Worm (Caenorhabditis elegans) whole organism, L3 larva: ENCODE measurements around the gene Y53F4A.2.

Experiments
- ZK546.5 ChIP-seq: sonication (generic microtip); optimal IDR thresholded peaks from 2 replicates; lab custom pipeline; 2017; ENCODE audit warnings: missing biosample characterization, missing genetic modification characterization
- aly-2 ChIP-seq: fragments of 150-350 bp; optimal IDR thresholded peaks from 2 replicates; lab custom pipeline; 2014; ENCODE audit warnings: missing biosample characterization, missing genetic modification characterization
- ama-1 ChIP-seq: fragments of 150-350 bp; optimal IDR thresholded peaks from 2 replicates; lab custom pipeline; 2018
- ceh-28 ChIP-seq: fragments of 150-350 bp; optimal IDR thresholded peaks from 2 replicates; lab custom pipeline; 2014; ENCODE audit warnings: missing biosample characterization, missing genetic modification reagents, missing genetic modification characterization
- egl-27 ChIP-seq: sonication (generic microtip); optimal IDR thresholded peaks from 4 replicates; lab custom pipeline; 2017; ENCODE audit warnings: missing biosample characterization, missing genetic modification reagents, missing genetic modification characterization
- egl-5 ChIP-seq: fragments of 150-350 bp; optimal IDR thresholded peaks from 2 replicates; lab custom pipeline; 2017; ENCODE audit warnings: missing biosample characterization, missing genetic modification reagents, missing genetic modification characterization, inconsistent platforms
- elt-1 ChIP-seq: fragments of 150-350 bp; optimal IDR thresholded peaks from 2 replicates; lab custom pipeline; 2014; ENCODE audit warnings: missing biosample characterization, missing genetic modification characterization
- elt-2 ChIP-seq: sonication (generic microtip); optimal IDR thresholded peaks from 2 replicates; lab custom pipeline; 2016; ENCODE audit warnings: missing genetic modification reagents, mild to moderate bottlenecking, missing genetic modification characterization, missing compliant biosample characterization
- elt-3 ChIP-seq, 3 experiments: fragments of 150-350 bp in 1 of 3; sonication (generic microtip) in 2 of 3; optimal IDR thresholded peaks; 2 replicates in 2 of 3; 4 replicates in 1 of 3; lab custom pipeline; 2014 to 2017; ENCODE audit warnings: missing biosample characterization in 3 of 3, missing genetic modification characterization in 3 of 3
- eor-1 ChIP-seq, 2 experiments: fragments of 150-350 bp; optimal IDR thresholded peaks; 2 replicates each; lab custom pipeline; 2014 to 2018; ENCODE audit warnings: missing biosample characterization in 2 of 2, missing genetic modification characterization in 2 of 2
- fkh-10 ChIP-seq: sonication (generic microtip); optimal IDR thresholded peaks from 2 replicates; lab custom pipeline; 2017; ENCODE audit warnings: missing biosample characterization, missing genetic modification reagents, missing genetic modification characterization
- fkh-2 ChIP-seq: fragments of 150-350 bp; optimal IDR thresholded peaks from 2 replicates; lab custom pipeline; 2014; ENCODE audit warnings: missing biosample characterization, missing genetic modification reagents, missing genetic modification characterization
- lin-15B ChIP-seq: fragments of 150-350 bp; optimal IDR thresholded peaks from 2 replicates; lab custom pipeline; 2014; ENCODE audit warnings: missing biosample characterization, missing genetic modification characterization
- mml-1 ChIP-seq: fragments of 150-350 bp; sonication (generic microtip); optimal IDR thresholded peaks from 3 replicates; lab custom pipeline; 2014; ENCODE audit warnings: missing biosample characterization, missing genetic modification characterization
- nfya-1 ChIP-seq: sonication (generic microtip); optimal IDR thresholded peaks from 2 replicates; lab custom pipeline; 2017; ENCODE audit warnings: missing genetic modification characterization, mild to moderate bottlenecking, missing compliant biosample characterization, antibody characterized with exemption, moderate library complexity; ENCODE audit not compliant: insufficient read depth
- nhr-12 ChIP-seq: fragments of 150-350 bp; optimal IDR thresholded peaks from 2 replicates; lab custom pipeline; 2014; ENCODE audit warnings: missing biosample characterization, missing genetic modification characterization
- nhr-23 ChIP-seq: fragments of 150-350 bp; optimal IDR thresholded peaks from 2 replicates; lab custom pipeline; 2014; ENCODE audit warnings: missing biosample characterization, missing genetic modification reagents, missing genetic modification characterization
- nhr-237 ChIP-seq: fragments of 150-350 bp; optimal IDR thresholded peaks from 2 replicates; lab custom pipeline; 2014; ENCODE audit warnings: missing biosample characterization, missing genetic modification characterization
- nhr-25 ChIP-seq: sonication (generic microtip); optimal IDR thresholded peaks from 2 replicates; lab custom pipeline; 2017; ENCODE audit warnings: missing biosample characterization, missing genetic modification characterization
- nhr-28 ChIP-seq: fragments of 150-350 bp; optimal IDR thresholded peaks from 2 replicates; lab custom pipeline; 2014; ENCODE audit warnings: missing biosample characterization, missing genetic modification characterization
- nhr-43 ChIP-seq: sonication (generic microtip); optimal IDR thresholded peaks from 2 replicates; lab custom pipeline; 2016; ENCODE audit warnings: mild to moderate bottlenecking, missing genetic modification characterization, missing compliant biosample characterization; ENCODE audit not compliant: poor library complexity, severe bottlenecking
- nhr-67 ChIP-seq: fragments of 150-350 bp; optimal IDR thresholded peaks from 2 replicates; lab custom pipeline; 2014; ENCODE audit warnings: missing biosample characterization, missing genetic modification characterization
- nhr-76 ChIP-seq: fragments of 150-350 bp; sonication (generic microtip); optimal IDR thresholded peaks from 5 replicates; lab custom pipeline; 2014; ENCODE audit warnings: missing biosample characterization, missing genetic modification characterization
- nhr-77 ChIP-seq: fragments of 150-350 bp; optimal IDR thresholded peaks from 2 replicates; lab custom pipeline; 2014; ENCODE audit warnings: missing biosample characterization, missing genetic modification characterization
- pha-4 ChIP-seq: fragments of 150-350 bp; optimal IDR thresholded peaks from 2 replicates; lab custom pipeline; 2014; ENCODE audit warnings: missing biosample characterization, missing genetic modification reagents, missing genetic modification characterization
- pqm-1 ChIP-seq: fragments of 150-350 bp; optimal IDR thresholded peaks from 2 replicates; lab custom pipeline; 2017; ENCODE audit warnings: missing biosample characterization, missing genetic modification characterization, inconsistent platforms
- sea-2 ChIP-seq: fragments of 150-350 bp; sonication (generic microtip); optimal IDR thresholded peaks from 4 replicates; lab custom pipeline; 2014; ENCODE audit warnings: missing biosample characterization, missing genetic modification reagents, missing genetic modification characterization
- snpc-4 ChIP-seq: fragments of 150-350 bp; optimal IDR thresholded peaks from 2 replicates; lab custom pipeline; 2014; ENCODE audit warnings: missing biosample characterization, missing genetic modification characterization
- unc-39 ChIP-seq: sonication (generic microtip); optimal IDR thresholded peaks from 4 replicates; lab custom pipeline; 2017; ENCODE audit warnings: missing biosample characterization, missing genetic modification characterization
- zag-1 ChIP-seq: fragments of 150-350 bp; optimal IDR thresholded peaks from 2 replicates; lab custom pipeline; 2014; ENCODE audit warnings: missing biosample characterization, missing genetic modification characterization
- ztf-11 ChIP-seq: fragments of 150-350 bp; optimal IDR thresholded peaks from 2 replicates; lab custom pipeline; 2014; ENCODE audit warnings: missing biosample characterization, missing genetic modification characterization
- ztf-4 ChIP-seq: fragments of 150-350 bp; optimal IDR thresholded peaks from 2 replicates; lab custom pipeline; 2014; ENCODE audit warnings: missing biosample characterization, missing genetic modification characterization

The Y53F4A.2 gene

DNA sequence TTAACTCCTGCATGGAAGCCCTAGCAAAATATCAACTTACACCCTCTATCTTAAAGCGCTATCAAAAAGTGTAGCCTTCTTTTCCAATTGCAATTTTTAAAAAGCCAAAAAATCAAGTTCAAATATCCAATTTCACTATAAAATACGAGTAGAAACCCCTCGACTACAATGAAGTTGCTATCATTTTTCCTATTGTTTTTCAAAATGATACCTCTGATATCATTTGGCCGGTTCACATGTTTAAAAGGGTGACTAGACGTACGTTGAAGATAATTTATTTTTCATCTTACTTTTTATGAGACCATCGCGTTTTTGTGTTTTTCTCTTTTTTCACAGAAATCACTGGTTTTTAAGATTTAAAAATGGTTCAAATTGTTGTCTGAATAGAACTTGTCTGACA lies 25.5 kb downstream of the Y53F4A.2 start, which contains the start of gene R05H10.1:
Gene R05H10.1, plus strand, starts transcription at position 334 of the 400 bp plus-strand sequence.
- TF ChIP-seq egl-5 (tag; lab: Kevin White, UChicago) (no peak), ama-1 (lab: Kevin White, UChicago) (no peak), nhr-12 (tag; lab: Kevin White, UChicago) (no peak), egl-27 (no peak), nhr-43 (tag; lab: Kevin White, UChicago) (no peak), nhr-77 (tag; lab: Kevin White, UChicago) (no peak)

DNA sequence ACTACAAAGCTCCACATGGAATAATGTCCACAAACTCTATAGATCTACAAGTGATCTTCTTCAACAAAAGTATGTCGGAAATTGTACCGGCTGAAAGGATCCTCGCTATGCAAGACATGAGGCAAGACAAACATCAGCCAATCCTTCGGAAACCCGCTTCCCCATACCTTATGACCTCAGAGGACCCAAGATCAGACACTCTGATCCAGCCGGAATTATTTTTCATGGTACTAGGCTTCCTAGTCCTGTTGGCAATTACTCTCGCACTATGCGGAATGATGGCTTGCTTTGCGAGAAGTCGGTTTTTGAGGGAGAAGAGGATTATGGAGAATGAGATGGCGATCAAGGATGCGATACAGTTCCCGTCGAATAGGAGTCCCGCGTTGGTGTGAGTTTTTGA lies 27.1 kb downstream of the Y53F4A.2 start:
- TF ChIP-seq ceh-28 (tag; lab: Kevin White, UChicago) (no peak), lin-15B (no peak), egl-27 (no peak), ztf-11 (tag; lab: Kevin White, UChicago) (no peak), pha-4 (tag; lab: Kevin White, UChicago) (no peak), unc-39 (tag; lab: Kevin White, UChicago) (no peak), nfya-1 (tag; lab: Kevin White, UChicago) (no peak), ztf-4 (tag; lab: Kevin White, UChicago) (no peak), elt-3 (tag; optimal IDR thresholded peaks at IDR 0.05; lab: Kevin White, UChicago) (no peak), ama-1 (lab: Kevin White, UChicago) (no peak)

DNA sequence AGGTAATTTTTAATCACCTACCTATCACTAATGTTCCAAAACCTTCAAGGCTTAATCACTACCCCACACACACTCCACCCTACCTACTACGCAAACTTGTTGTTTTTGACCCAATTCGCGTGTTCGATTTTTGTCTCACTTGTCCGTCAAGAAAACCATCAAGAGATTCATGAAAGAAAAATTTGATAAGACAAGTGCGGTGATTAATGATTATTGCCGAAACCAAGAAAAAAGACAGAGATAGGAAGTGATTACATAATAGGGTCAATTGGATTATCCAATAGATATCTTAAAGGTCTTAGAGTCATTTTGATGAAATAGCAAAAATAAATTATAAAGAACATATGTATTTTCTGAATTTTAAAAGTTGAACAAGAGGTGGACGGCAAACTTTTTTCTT lies 32.7 kb downstream of the Y53F4A.2 start:
- peak; percentile 92 for TF ChIP-seq nhr-23 (tag; lab: Kevin White, UChicago)
- TF ChIP-seq nhr-43 (tag; lab: Kevin White, UChicago): no peak
- TF ChIP-seq elt-3 (tag; optimal IDR thresholded peaks at IDR 0.05; lab: Kevin White, UChicago): peak in 2 of 3 experiments; percentile 0 to 49

DNA sequence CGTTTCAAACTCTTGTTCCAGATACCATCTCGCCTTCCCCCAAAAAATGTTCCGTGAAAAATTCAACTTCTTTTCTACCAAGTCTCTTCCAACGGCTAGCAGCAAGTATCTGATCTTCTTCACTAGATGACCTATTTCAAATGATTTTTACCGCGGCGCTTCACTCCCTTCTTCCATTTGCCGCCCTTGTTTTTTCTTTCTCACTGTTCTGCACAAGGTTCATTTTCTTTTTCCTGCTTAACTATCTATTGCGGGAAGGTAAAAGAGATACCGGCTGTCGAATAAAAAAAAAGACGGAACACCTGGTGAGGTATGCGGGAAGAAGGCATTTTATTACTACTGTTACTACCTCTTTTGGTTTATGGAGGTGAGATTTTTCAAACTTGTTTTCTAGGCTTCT lies 33.9 kb downstream of the Y53F4A.2 start, which contains the start of gene cdh-7:
Gene cdh-7, plus strand, starts transcription at position 214 of the 400 bp plus-strand sequence.
- TF ChIP-seq unc-39 (tag; lab: Kevin White, UChicago) (no peak), nhr-23 (tag; lab: Kevin White, UChicago) (peak; percentile 18), snpc-4 (tag; lab: Kevin White, UChicago) (no peak)

DNA sequence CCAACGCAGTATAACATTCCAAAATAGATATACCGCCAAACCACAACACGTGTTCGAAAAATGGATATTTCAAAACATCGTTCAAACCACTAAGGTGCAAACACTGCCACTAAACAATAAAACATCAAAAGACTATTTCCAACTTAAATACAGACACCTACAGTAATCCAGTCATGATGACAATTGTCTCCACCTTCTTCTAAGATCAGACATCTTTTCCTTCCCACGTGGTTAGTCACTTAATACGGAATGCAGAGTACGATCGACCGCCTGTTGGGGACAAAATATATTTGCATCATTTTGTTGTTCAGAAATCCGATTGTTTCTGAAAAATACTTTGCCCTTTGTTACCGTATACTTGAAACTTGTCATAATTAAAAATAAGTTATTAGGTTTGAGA lies 35.7 kb downstream of the Y53F4A.2 start:
- TF ChIP-seq nhr-28 (tag; lab: Kevin White, UChicago) (no peak), nhr-43 (tag; lab: Kevin White, UChicago) (peak; percentile 54), mml-1 (tag; lab: Kevin White, UChicago) (no peak)

DNA sequence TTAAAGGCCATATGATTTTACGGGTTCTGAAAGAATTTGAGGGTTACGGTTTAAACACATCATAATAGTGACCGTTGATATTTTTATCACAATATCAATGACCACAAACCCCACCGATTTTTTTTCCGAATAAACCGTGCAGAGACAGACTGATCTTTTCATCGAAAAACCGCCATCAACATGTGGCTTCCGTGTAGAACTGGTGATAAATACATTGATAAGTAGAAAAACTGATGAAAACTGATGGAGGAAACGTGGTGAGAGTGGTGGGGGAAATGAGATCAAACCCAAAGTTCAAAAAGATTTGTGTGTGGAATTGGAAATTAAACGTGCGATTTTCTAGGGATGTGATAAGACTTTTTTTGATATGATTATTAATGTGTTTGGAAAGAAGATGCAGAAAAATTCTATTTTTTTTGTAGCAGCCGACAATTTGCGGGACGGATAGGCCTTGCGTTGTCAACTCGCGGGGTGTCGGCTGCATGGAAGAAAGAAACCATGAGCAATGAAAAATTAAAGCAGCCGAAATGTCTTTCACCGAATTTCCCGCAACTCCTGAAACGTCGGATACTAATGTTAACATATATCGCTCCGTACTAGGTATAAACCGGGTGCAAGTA lies 38.2 kb downstream of the Y53F4A.2 start:
- TF ChIP-seq nhr-43 (tag; lab: Kevin White, UChicago): peak; percentile 57
- TF ChIP-seq nhr-28 (tag; lab: Kevin White, UChicago): no peak
- TF ChIP-seq snpc-4 (tag; lab: Kevin White, UChicago): no peak
- TF ChIP-seq fkh-2 (tag; lab: Kevin White, UChicago): no peak
- TF ChIP-seq pqm-1 (tag; lab: Kevin White, UChicago): no peak
- no peak for TF ChIP-seq mml-1 (tag; lab: Kevin White, UChicago)
- TF ChIP-seq ama-1 (lab: Kevin White, UChicago): no peak
- TF ChIP-seq nhr-25 (tag; lab: Kevin White, UChicago): no peak
- no peak for TF ChIP-seq eor-1 (tag; optimal IDR thresholded peaks at IDR 0.05; lab: Kevin White, UChicago)
- TF ChIP-seq nhr-23 (tag; lab: Kevin White, UChicago): peak; percentile 67
- no peak for TF ChIP-seq nhr-237 (tag; lab: Kevin White, UChicago)
- no peak for TF ChIP-seq pha-4 (tag; lab: Kevin White, UChicago)
- TF ChIP-seq zag-1 (tag; lab: Kevin White, UChicago): no peak
- TF ChIP-seq elt-1 (tag; lab: Kevin White, UChicago): no peak
- peak; percentile 38 for TF ChIP-seq nhr-76 (tag; lab: Kevin White, UChicago)
- TF ChIP-seq elt-3 (tag; optimal IDR thresholded peaks at IDR 0.05; lab: Kevin White, UChicago): peak in 1 of 3 experiments; percentile 29
- TF ChIP-seq ceh-28 (tag; lab: Kevin White, UChicago): peak; percentile 7
- TF ChIP-seq sea-2 (GFP tag; lab: Kevin White, UChicago): no peak
- TF ChIP-seq ZK546.5: no peak
- TF ChIP-seq aly-2 (tag; lab: Kevin White, UChicago): no peak
- no peak for TF ChIP-seq fkh-10 (GFP tag; lab: Kevin White, UChicago)
- TF ChIP-seq nhr-67 (tag; lab: Kevin White, UChicago): no peak
- TF ChIP-seq elt-2 (tag; lab: Kevin White, UChicago): peak; percentile 3
